Worm (Caenorhabditis elegans) whole organism, early embryonic: ENCODE measurements around the gene T03F6.4.

ENCODE experiments used
- ama-1 ChIP-seq: fragments of 150-350 bp; optimal IDR thresholded peaks from 2 replicates; lab custom pipeline; 2014
- flt-1 ChIP-seq: fragments of 200-800 bp; sonication (Bioruptor generic); IDR thresholded peaks from 2 replicates; pipeline ENCODE4 v1.3.6; 2022; ENCODE audit warnings: missing genetic modification characterization, missing compliant biosample characterization
- hmg-4 ChIP-seq: fragments of 200-800 bp; sonication (Bioruptor generic); optimal IDR thresholded peaks from 2 replicates; lab custom pipeline; 2018; ENCODE audit warnings: mild to moderate bottlenecking, missing genetic modification characterization, missing compliant biosample characterization

DNA sequence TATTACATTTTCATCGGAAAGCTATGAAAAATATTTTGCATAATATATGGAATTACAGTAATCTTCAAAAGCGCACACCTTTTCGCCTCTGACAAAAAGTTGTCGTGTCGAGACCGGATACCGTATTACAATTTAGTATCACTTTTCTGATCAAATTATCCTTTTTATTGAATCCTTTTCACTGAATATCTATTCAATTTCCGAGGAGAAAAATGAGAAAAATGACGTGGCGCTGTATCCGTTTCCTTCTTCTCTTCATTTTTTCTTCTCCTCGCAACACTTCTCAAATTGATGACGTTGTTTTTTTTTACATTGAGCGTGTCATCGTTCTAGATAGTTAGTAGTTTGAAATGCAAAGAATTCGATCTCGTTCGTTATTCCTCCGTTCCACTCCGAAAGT, 35.0 kb upstream of the T03F6.4 start:
- no peak for TF ChIP-seq ama-1
- no peak for TF ChIP-seq hmg-4 (GFP tag; lab: Kevin White, UChicago)
- no peak for TF ChIP-seq flt-1 (GFP tag; lab: Robert Waterston, UW)
